Fruit fly (Drosophila melanogaster) whole organism, embryonic: ENCODE measurements around the gene Cul6.

ENCODE experiments used
- ATbp ChIP-seq: fragments of 200-800 bp; sonication (Bioruptor generic); optimal IDR thresholded peaks from 2 replicates; lab custom pipeline; 2017; ENCODE audit warnings: missing biosample characterization, mild to moderate bottlenecking, missing genetic modification characterization, missing genetic modification reagents
- BEAF-32 ChIP-seq: fragments of 200-800 bp; sonication (Bioruptor generic); optimal IDR thresholded peaks from 3 replicates; lab custom pipeline; 2017; ENCODE audit warnings: missing biosample characterization, missing genetic modification characterization, mild to moderate bottlenecking, moderate library complexity, missing genetic modification reagents
- CG11398 ChIP-seq: fragments of 200-800 bp; sonication (Bioruptor generic); optimal IDR thresholded peaks from 2 replicates; lab custom pipeline; 2016; ENCODE audit warnings: missing biosample characterization, missing genetic modification characterization
- CG12071 ChIP-seq: fragments of 200-800 bp; sonication (Bioruptor generic); optimal IDR thresholded peaks from 3 replicates; lab custom pipeline; 2018; ENCODE audit warnings: missing biosample characterization, mild to moderate bottlenecking, missing genetic modification characterization
- CG12155 ChIP-seq: fragments of 200-800 bp; sonication (Bioruptor generic); optimal IDR thresholded peaks from 3 replicates; lab custom pipeline; 2016; ENCODE audit warnings: missing biosample characterization, missing genetic modification characterization
- CG12659 ChIP-seq: fragments of 200-800 bp; sonication (Bioruptor generic); optimal IDR thresholded peaks from 3 replicates; lab custom pipeline; 2017; ENCODE audit warnings: mild to moderate bottlenecking, missing biosample characterization, missing genetic modification reagents, missing genetic modification characterization
- CG12942 ChIP-seq: fragments of 200-800 bp; sonication (Bioruptor generic); optimal IDR thresholded peaks from 3 replicates; lab custom pipeline; 2016; ENCODE audit warnings: missing biosample characterization, missing genetic modification characterization
- CG13775 ChIP-seq: fragments of 200-800 bp; sonication (Bioruptor generic); optimal IDR thresholded peaks from 3 replicates; lab custom pipeline; 2017; ENCODE audit warnings: missing biosample characterization, mild to moderate bottlenecking, missing genetic modification characterization
- CG14050 ChIP-seq: fragments of 200-800 bp; sonication (Bioruptor generic); IDR thresholded peaks from 3 replicates; pipeline ENCODE4 v1.3.6; 2022; ENCODE audit warnings: missing biosample characterization, missing genetic modification characterization
- CG15514 ChIP-seq: fragments of 200-800 bp; sonication (Bioruptor generic); optimal IDR thresholded peaks from 3 replicates; lab custom pipeline; 2017; ENCODE audit warnings: missing biosample characterization, missing genetic modification characterization, mild to moderate bottlenecking, moderate library complexity, missing genetic modification reagents
- CG17328 ChIP-seq: fragments of 200-800 bp; sonication (Bioruptor generic); IDR thresholded peaks from 2 replicates; pipeline ENCODE4 v1.3.6; 2022; ENCODE audit warnings: missing biosample characterization, missing genetic modification characterization
- CG2116 ChIP-seq: fragments of 200-800 bp; sonication (Bioruptor generic); optimal IDR thresholded peaks from 3 replicates; lab custom pipeline; 2018; ENCODE audit warnings: missing biosample characterization, mild to moderate bottlenecking, missing genetic modification characterization
- CG2120 ChIP-seq: fragments of 200-800 bp; sonication (Bioruptor generic); optimal IDR thresholded peaks from 3 replicates; lab custom pipeline; 2016; ENCODE audit warnings: missing biosample characterization, missing genetic modification characterization
- CG2202 ChIP-seq: fragments of 200-800 bp; sonication (Bioruptor generic); optimal IDR thresholded peaks from 2 replicates; lab custom pipeline; 2018; ENCODE audit warnings: missing biosample characterization, mild to moderate bottlenecking, missing genetic modification characterization
- CG32767 ChIP-seq: fragments of 200-800 bp; sonication (Bioruptor generic); IDR thresholded peaks from 2 replicates; pipeline ENCODE4 v1.3.6; 2022; ENCODE audit warnings: missing biosample characterization, missing genetic modification characterization
- CG33557 ChIP-seq: fragments of 200-800 bp; sonication (Bioruptor generic); optimal IDR thresholded peaks from 2 replicates; lab custom pipeline; 2019; ENCODE audit warnings: missing biosample characterization, mild to moderate bottlenecking, missing genetic modification characterization, moderate library complexity
- CG4854 ChIP-seq: fragments of 200-800 bp; sonication (Bioruptor generic); optimal IDR thresholded peaks from 2 replicates; lab custom pipeline; 2016; ENCODE audit warnings: missing biosample characterization, missing genetic modification characterization, inconsistent platforms
- CG6791 ChIP-seq: fragments of 200-800 bp; sonication (Bioruptor generic); IDR thresholded peaks from 3 replicates; pipeline ENCODE4 v1.3.6; 2022; ENCODE audit warnings: missing biosample characterization, missing genetic modification characterization; ENCODE audit not compliant: partially characterized antibody
- Dad ChIP-seq: fragments of 200-800 bp; sonication (Bioruptor generic); optimal IDR thresholded peaks from 3 replicates; lab custom pipeline; 2016; ENCODE audit warnings: missing biosample characterization, missing genetic modification characterization
- Gsc ChIP-seq: fragments of 200-800 bp; sonication (Bioruptor generic); IDR thresholded peaks from 2 replicates; pipeline ENCODE4 v1.3.6; 2022; ENCODE audit warnings: missing biosample characterization, missing genetic modification characterization
- HmgZ ChIP-seq: fragments of 200-800 bp; sonication (Bioruptor generic); optimal IDR thresholded peaks from 2 replicates; lab custom pipeline; 2018; ENCODE audit warnings: missing biosample characterization, mild to moderate bottlenecking, missing genetic modification characterization
- Hmx ChIP-seq: fragments of 200-800 bp; sonication (Bioruptor generic); optimal IDR thresholded peaks from 2 replicates; lab custom pipeline; 2016; ENCODE audit warnings: missing biosample characterization, missing genetic modification characterization
- MBD-R2 ChIP-seq: fragments of 200-800 bp; sonication (Bioruptor generic); IDR thresholded peaks from 2 replicates; pipeline ENCODE4 v1.3.6; 2022; ENCODE audit warnings: missing biosample characterization, missing genetic modification characterization
- MTF-1 ChIP-seq: fragments of 200-800 bp; sonication (Bioruptor generic); optimal IDR thresholded peaks from 2 replicates; lab custom pipeline; 2018; ENCODE audit warnings: missing biosample characterization, mild to moderate bottlenecking, missing genetic modification characterization, borderline replicate concordance
- Mad ChIP-seq: fragments of 200-800 bp; sonication (Bioruptor generic); optimal IDR thresholded peaks from 2 replicates; lab custom pipeline; 2016; ENCODE audit warnings: missing biosample characterization, missing genetic modification characterization
- Neu2 ChIP-seq: fragments of 200-800 bp; sonication (Bioruptor generic); optimal IDR thresholded peaks from 3 replicates; lab custom pipeline; 2016; ENCODE audit warnings: missing biosample characterization, missing genetic modification characterization, borderline replicate concordance
- Opbp ChIP-seq: fragments of 200-800 bp; sonication (Bioruptor generic); IDR thresholded peaks from 3 replicates; pipeline ENCODE4 v1.3.6; 2022; ENCODE audit warnings: missing biosample characterization, missing genetic modification characterization; ENCODE audit not compliant: partially characterized antibody
- Scr ChIP-seq: fragments of 200-800 bp; sonication (Bioruptor generic); IDR thresholded peaks from 2 replicates; pipeline ENCODE4 v1.3.6; 2022; ENCODE audit warnings: missing biosample characterization, missing genetic modification characterization; ENCODE audit not compliant: partially characterized antibody
- Sox102F ChIP-seq: fragments of 200-800 bp; sonication (Bioruptor generic); optimal IDR thresholded peaks from 2 replicates; lab custom pipeline; 2018; ENCODE audit warnings: missing biosample characterization, mild to moderate bottlenecking, missing genetic modification characterization, moderate library complexity
- ac ChIP-seq: fragments of 200-800 bp; sonication (Bioruptor generic); optimal IDR thresholded peaks from 3 replicates; lab custom pipeline; 2017; ENCODE audit warnings: missing biosample characterization, mild to moderate bottlenecking, missing genetic modification characterization
- ash1 ChIP-seq: fragments of 200-800 bp; sonication (Bioruptor generic); optimal IDR thresholded peaks from 2 replicates; lab custom pipeline; 2018; ENCODE audit warnings: missing biosample characterization, mild to moderate bottlenecking, missing genetic modification characterization
- corto ChIP-seq: fragments of 200-800 bp; sonication (Bioruptor generic); optimal IDR thresholded peaks from 2 replicates; lab custom pipeline; 2016; ENCODE audit warnings: missing biosample characterization, mild to moderate bottlenecking, missing genetic modification characterization, moderate library complexity
- da ChIP-seq: fragments of 200-800 bp; sonication (Bioruptor generic); optimal IDR thresholded peaks from 2 replicates; lab custom pipeline; 2016; ENCODE audit warnings: missing biosample characterization, missing genetic modification characterization
- dan ChIP-seq: fragments of 200-800 bp; sonication (Bioruptor generic); IDR thresholded peaks from 2 replicates; pipeline ENCODE4 v1.3.6; 2022; ENCODE audit warnings: missing biosample characterization, missing genetic modification characterization
- dati ChIP-seq: fragments of 200-800 bp; sonication (Bioruptor generic); IDR thresholded peaks from 2 replicates; pipeline ENCODE4 v1.3.6; 2022; ENCODE audit warnings: missing biosample characterization, missing genetic modification characterization
- dmrt11E ChIP-seq: fragments of 200-800 bp; sonication (Bioruptor generic); optimal IDR thresholded peaks from 3 replicates; lab custom pipeline; 2018; ENCODE audit warnings: missing biosample characterization, mild to moderate bottlenecking, missing genetic modification characterization, moderate library complexity
- dmrt99B ChIP-seq: fragments of 200-800 bp; sonication (Bioruptor generic); optimal IDR thresholded peaks from 2 replicates; lab custom pipeline; 2018; ENCODE audit warnings: missing biosample characterization, mild to moderate bottlenecking, missing genetic modification characterization, moderate library complexity
- fd96Cb ChIP-seq: fragments of 200-800 bp; sonication (Bioruptor generic); optimal IDR thresholded peaks from 2 replicates; lab custom pipeline; 2018; ENCODE audit warnings: missing biosample characterization, mild to moderate bottlenecking, missing genetic modification characterization, moderate library complexity
- fru ChIP-seq: fragments of >200 bp; optimal IDR thresholded peaks from 2 replicates; lab custom pipeline; 2017
- ftz-f1 ChIP-seq: fragments of 200-800 bp; sonication (Bioruptor generic); optimal IDR thresholded peaks from 2 replicates; lab custom pipeline; 2016; ENCODE audit warnings: missing biosample characterization, missing genetic modification characterization
- gem ChIP-seq: fragments of 200-800 bp; sonication (Bioruptor generic); optimal IDR thresholded peaks from 2 replicates; lab custom pipeline; 2019; ENCODE audit warnings: missing biosample characterization, mild to moderate bottlenecking, missing genetic modification characterization, moderate library complexity
- grn ChIP-seq: fragments of 200-800 bp; sonication (Bioruptor generic); optimal IDR thresholded peaks from 3 replicates; lab custom pipeline; 2017; ENCODE audit warnings: missing biosample characterization, missing genetic modification characterization
- hkb ChIP-seq, 2 experiments: fragments of 200-800 bp in 1 of 2; fragments of >200 bp in 1 of 2; sonication (Bioruptor generic) in 1 of 2; IDR thresholded peaks in 1 of 2; optimal IDR thresholded peaks in 1 of 2; 2 replicates each; pipeline versions ENCODE4 v1.3.6 to Lab custom; 2017 to 2022; ENCODE audit warnings: missing biosample characterization in 1 of 2, missing genetic modification characterization in 1 of 2
- jigr1 ChIP-seq: fragments of 200-800 bp; sonication (Bioruptor generic); IDR thresholded peaks from 3 replicates; pipeline ENCODE4 v1.3.6; 2022; ENCODE audit warnings: missing biosample characterization, missing genetic modification characterization
- jumu ChIP-seq: fragments of 200-800 bp; sonication (Bioruptor generic); optimal IDR thresholded peaks from 3 replicates; lab custom pipeline; 2016; ENCODE audit warnings: missing biosample characterization, missing genetic modification characterization
- maf-S ChIP-seq: fragments of 200-800 bp; sonication (Bioruptor generic); optimal IDR thresholded peaks from 2 replicates; lab custom pipeline; 2016; ENCODE audit warnings: missing biosample characterization, missing genetic modification characterization
- sd ChIP-seq: fragments of 200-800 bp; sonication (Bioruptor generic); optimal IDR thresholded peaks from 3 replicates; lab custom pipeline; 2018; ENCODE audit warnings: missing biosample characterization, mild to moderate bottlenecking, missing genetic modification characterization, moderate library complexity
- slbo ChIP-seq: fragments of 200-800 bp; sonication (Bioruptor generic); IDR thresholded peaks from 2 replicates; pipeline ENCODE4 v1.3.6; 2022; ENCODE audit warnings: missing biosample characterization, missing genetic modification characterization
- ssp ChIP-seq: fragments of 200-800 bp; sonication (Bioruptor generic); IDR thresholded peaks from 2 replicates; pipeline ENCODE4 v1.3.6; 2022; ENCODE audit warnings: missing biosample characterization, missing genetic modification characterization

The Cul6 gene

DNA sequence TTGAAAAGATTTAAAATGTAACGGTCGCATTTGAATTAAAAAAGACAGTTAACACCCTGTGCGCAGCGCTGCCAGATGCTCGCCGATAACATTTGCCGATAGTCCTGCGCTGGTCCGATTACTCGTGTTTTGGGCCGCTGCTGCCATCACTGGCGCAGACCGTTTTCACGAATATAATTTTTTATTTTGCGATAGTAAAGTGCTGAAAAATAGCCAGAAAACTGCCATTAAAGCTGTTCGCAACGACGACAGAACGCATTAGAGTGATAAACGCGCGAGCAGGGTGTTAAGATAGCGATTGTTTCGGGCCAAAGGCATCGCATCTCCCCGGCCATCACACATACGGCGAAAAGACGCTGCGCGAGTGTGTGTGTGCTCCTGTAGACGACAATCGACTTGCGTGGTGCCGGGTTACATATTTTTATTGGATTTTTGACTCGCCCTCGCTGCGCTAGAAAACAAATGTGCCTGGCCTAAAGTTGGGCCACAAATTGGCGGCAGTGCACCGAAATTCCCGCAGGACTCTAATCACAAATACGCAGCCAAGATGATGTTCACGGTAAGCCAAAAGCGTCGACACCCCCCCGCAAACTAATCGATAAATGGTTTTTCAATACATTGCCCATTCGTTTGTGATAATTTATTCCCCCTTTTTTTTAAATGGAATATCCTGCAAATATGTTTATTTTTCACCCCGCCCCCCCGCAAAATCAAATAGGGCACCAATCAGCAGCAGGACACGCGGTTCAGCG is 25.4 kb upstream of the Cul6 start, which contains the start of gene Srrm1 (continued):
- TF ChIP-seq fru (lab: Kevin White, UChicago) (no peak), MTF-1 (GFP tag; lab: Kevin White, UChicago) (no peak), CG12659 (GFP tag; lab: Kevin White, UChicago) (peak; percentile 83), CG14050 (GFP tag; lab: Robert Waterston, UW) (no peak), Mad (peak; percentile 27), ac (GFP tag; lab: Kevin White, UChicago) (no peak), dati (GFP tag; lab: Robert Waterston, UW) (no peak), CG4854 (GFP tag; lab: Kevin White, UChicago) (peak; percentile 10), gem (tag; lab: Kevin White, UChicago) (peak; percentile 25), CG12071 (GFP tag; lab: Kevin White, UChicago) (no peak), CG17328 (GFP tag; lab: Robert Waterston, UW) (0 out of 2 replicates have a peak, but pooled peaks have one; percentile 49), slbo (GFP tag; lab: Robert Waterston, UW) (peak; percentile 59; the same call in 1 of the 2 replicates), Gsc (no peak), ftz-f1 (GFP tag; lab: Kevin White, UChicago) (peak; percentile 39), CG12155 (GFP tag; lab: Kevin White, UChicago) (peak; percentile 48), grn (GFP tag; lab: Kevin White, UChicago) (no peak), CG2202 (tag; lab: Kevin White, UChicago) (no peak), CG15514 (peak; percentile 60), CG6791 (GFP tag; lab: Robert Waterston, UW) (peak; percentile 88), dmrt99B (no peak), CG12942 (GFP tag; lab: Kevin White, UChicago) (no peak), Opbp (GFP tag; lab: Robert Waterston, UW) (peak; percentile 93), Sox102F (no peak), dmrt11E (no peak), jumu (GFP tag; lab: Kevin White, UChicago) (peak; percentile 50), CG13775 (no peak), Dad (GFP tag; lab: Kevin White, UChicago) (no peak), Neu2 (GFP tag; lab: Kevin White, UChicago) (peak; percentile 33), maf-S (peak; percentile 38), fd96Cb (tag; lab: Kevin White, UChicago) (no peak), da (GFP tag; lab: Kevin White, UChicago) (no peak), BEAF-32 (GFP tag; lab: Kevin White, UChicago) (peak; percentile 97), CG32767 (0 out of 2 replicates have a peak, but pooled peaks have one; percentile 9), dan (GFP tag; lab: Robert Waterston, UW) (no peak), corto (GFP tag; lab: Kevin White, UChicago) (no peak), jigr1 (GFP tag; lab: Robert Waterston, UW) (no peak), hkb (optimal IDR thresholded peaks at IDR 0.05; lab: Kevin White, UChicago) (no peak), hkb (GFP tag; IDR thresholded peaks at IDR 0.05; lab: Robert Waterston, UW) (peak; percentile 33; the same call in 1 of the 2 replicates), Hmx (GFP tag; lab: Kevin White, UChicago) (no peak), HmgZ (peak; percentile 63), CG2116 (peak; percentile 85), sd (tag; lab: Kevin White, UChicago) (no peak), CG2120 (GFP tag; lab: Kevin White, UChicago) (peak; percentile 61), ATbp (no peak), CG33557 (peak; percentile 38), MBD-R2 (GFP tag; lab: Robert Waterston, UW) (peak; percentile 67), ssp (GFP tag; lab: Robert Waterston, UW) (no peak), Scr (GFP tag; lab: Robert Waterston, UW) (peak; percentile 88), CG11398 (GFP tag; lab: Kevin White, UChicago) (no peak), ash1 (GFP tag; lab: Kevin White, UChicago) (no peak)
